Worm (Caenorhabditis elegans): ENCODE data around the gene aqp-2.

The aqp-2 gene

ce11 chrII:9258566-9258965 is 3.2 kb downstream of the aqp-2 start (continued):
- no peak for TF ChIP-seq mel-28 (tag; optimal IDR thresholded peaks at IDR 0.05; ENCODE audit: borderline replicate concordance)
- no peak for TF ChIP-seq ztf-3 (GFP tag; optimal IDR thresholded peaks at IDR 0.05)
- no peak for TF ChIP-seq egl-44 (GFP tag; IDR thresholded peaks at IDR 0.05)
- no peak for TF ChIP-seq nfya-2 (GFP tag; IDR thresholded peaks at IDR 0.05)

DNA sequence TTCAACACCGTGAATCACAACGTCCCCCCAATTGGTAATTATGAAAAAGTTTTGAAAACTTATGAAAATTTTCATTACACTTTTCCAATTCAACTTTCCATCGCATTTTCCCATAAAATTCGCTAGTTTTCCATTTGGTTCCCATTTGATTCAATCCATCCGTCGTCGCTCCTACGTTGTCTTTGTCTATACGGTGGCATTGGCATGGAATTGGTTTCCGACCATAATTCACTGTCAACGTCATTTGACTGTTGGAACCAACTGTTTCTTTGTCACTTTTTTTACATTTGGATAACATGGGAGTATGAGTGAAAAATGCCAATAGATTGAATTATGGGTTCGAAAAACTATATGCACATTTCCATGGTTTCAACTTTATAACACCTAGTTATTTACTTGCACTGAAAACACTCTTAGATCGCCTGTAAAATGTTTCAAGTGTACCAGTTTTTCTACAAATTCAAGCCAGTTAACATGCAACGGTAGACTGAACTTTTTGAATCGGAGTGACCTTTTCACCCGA is 3.7 kb downstream of the aqp-2 start:
- TF ChIP-seq attf-3 (GFP tag; conservative IDR thresholded peaks at IDR 0.05) (no peak), unc-130 (GFP tag; optimal IDR thresholded peaks at IDR 0.05) (no peak), F52B5.7 (tag; optimal IDR thresholded peaks at IDR 0.05) (no peak)

- no peak for TF ChIP-seq F33H1.4 (GFP tag; IDR thresholded peaks at IDR 0.05)
- TF ChIP-seq rpc-1 (optimal IDR thresholded peaks at IDR 0.05): no peak
- no peak for TF ChIP-seq rpc-1 (tag; optimal IDR thresholded peaks at IDR 0.05)
- TF ChIP-seq somi-1 (GFP tag; optimal IDR thresholded peaks at IDR 0.05): no peak
- TF ChIP-seq efl-1 (GFP tag; optimal IDR thresholded peaks at IDR 0.05): no peak
- TF ChIP-seq pbrm-1 (GFP tag; IDR thresholded peaks at IDR 0.05): no peak
- TF ChIP-seq madf-8 (GFP tag; conservative IDR thresholded peaks at IDR 0.05): no peak
- no peak for TF ChIP-seq gei-17 (GFP tag; optimal IDR thresholded peaks at IDR 0.05)
- TF ChIP-seq F23B12.7 (tag; optimal IDR thresholded peaks at IDR 0.05; ENCODE audit: insufficient read depth): no peak
- TF ChIP-seq nfya-1 (tag; optimal IDR thresholded peaks at IDR 0.05; ENCODE audit: borderline replicate concordance, insufficient read depth): no peak
- TF ChIP-seq Y53G8AR.9 (GFP tag; conservative IDR thresholded peaks at IDR 0.05): no peak
- no peak for TF ChIP-seq F49E8.2 (tag; optimal IDR thresholded peaks at IDR 0.05; ENCODE audit: insufficient read depth)
- no peak for TF ChIP-seq nfyb-1 (GFP tag; IDR thresholded peaks at IDR 0.05)
- TF ChIP-seq ceh-58 (GFP tag; IDR thresholded peaks at IDR 0.05): no peak
- TF ChIP-seq nhr-120 (GFP tag; IDR thresholded peaks at IDR 0.05): no peak
- TF ChIP-seq atf-7 (tag; optimal IDR thresholded peaks at IDR 0.05): no peak
- no peak for TF ChIP-seq cebp-2 (GFP tag; IDR thresholded peaks at IDR 0.05)
- no peak for TF ChIP-seq Y53F4B.3 (GFP tag; IDR thresholded peaks at IDR 0.05)
- TF ChIP-seq zim-3 (tag; optimal IDR thresholded peaks at IDR 0.05): no peak
- TF ChIP-seq mes-4 (tag; optimal IDR thresholded peaks at IDR 0.05): no peak
Measured at ce11 chrII:9254187-9254586, 7.6 kb downstream of the aqp-2 start, which contains the start of gene nlp-82. Gene nlp-82, minus strand, starts transcription at chrII:9254287.

DNA sequence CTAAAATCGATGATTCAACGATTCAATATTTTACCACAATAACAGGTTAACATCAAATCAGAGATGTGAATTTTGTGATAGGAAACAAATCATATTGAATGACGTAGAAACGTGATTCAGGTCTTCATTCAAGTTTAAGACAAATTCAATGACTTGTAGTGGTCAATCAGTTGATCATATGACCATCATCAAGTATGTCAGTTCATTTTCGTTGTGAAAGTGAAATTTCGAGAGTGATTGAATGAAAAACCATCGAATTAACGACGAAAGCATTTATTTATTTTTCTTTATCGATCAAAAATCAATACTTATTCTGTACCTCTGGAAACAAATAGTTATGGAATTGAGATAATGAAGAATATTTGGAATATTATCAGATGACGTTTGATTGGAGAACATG is 10.3 kb downstream of the aqp-2 start:
- TF ChIP-seq let-526 (GFP tag; IDR thresholded peaks at IDR 0.05) (no peak), B0035.1 (tag; optimal IDR thresholded peaks at IDR 0.05) (no peak), lsl-1 (GFP tag; optimal IDR thresholded peaks at IDR 0.05) (no peak)

ce11 chrII:9250422-9250821 is 11.4 kb downstream of the aqp-2 start, which contains the start of gene T26C5.4:
Gene T26C5.4, minus strand, starts transcription at chrII:9250522.
- TF ChIP-seq nfya-1 (tag; optimal IDR thresholded peaks at IDR 0.05; ENCODE audit: borderline replicate concordance, insufficient read depth): no peak
- no peak for TF ChIP-seq aptf-2 (GFP tag; conservative IDR thresholded peaks at IDR 0.05)
- TF ChIP-seq ztf-28 (GFP tag; IDR thresholded peaks at IDR 0.05): no peak
- TF ChIP-seq hlh-12 (tag; optimal IDR thresholded peaks at IDR 0.05): no peak
